Comparison of ENCODE assay signal across 1 worm cellular context in genomic region chrII:2857559-2857958, ce11.
TF ChIP-seq lines count a peak whose summit lies in the region.

No protein-coding gene starts in this region.

TF ChIP-seq in whole organism, L1 larva, 84 proteins besides CTCF, POLR2A, EP300 and RAD21 (continued from another document):
- TF ChIP-seq elt-2 (tag; optimal IDR thresholded peaks at IDR 0.05; lab: Kevin White, UChicago) (no peak), rnt-1 (tag; optimal IDR thresholded peaks at IDR 0.05; lab: Kevin White, UChicago) (peak; percentile 29), hpl-2 (GFP tag; optimal IDR thresholded peaks at IDR 0.05; lab: Kevin White, UChicago) (no peak), nhr-28 (tag; optimal IDR thresholded peaks at IDR 0.05; lab: Kevin White, UChicago) (no peak), fkh-4 (tag; optimal IDR thresholded peaks at IDR 0.05; lab: Kevin White, UChicago; ENCODE audit: borderline replicate concordance) (no peak), dpl-1 (GFP tag; optimal IDR thresholded peaks at IDR 0.05; lab: Kevin White, UChicago) (no peak), nhr-85 (tag; lab: Kevin White, UChicago) (peak; percentile 85), skn-1 (tag; optimal IDR thresholded peaks at IDR 0.05; lab: Kevin White, UChicago) (no peak), ceh-88 (GFP tag; IDR thresholded peaks at IDR 0.05; lab: Robert Waterston, UW) (no peak), tbx-2 (tag; optimal IDR thresholded peaks at IDR 0.05; lab: Kevin White, UChicago) (no peak), hlh-4 (tag; optimal IDR thresholded peaks at IDR 0.05; lab: Kevin White, UChicago) (no peak), jun-1 (tag; optimal IDR thresholded peaks at IDR 0.05; lab: Kevin White, UChicago) (no peak), nhr-47 (tag; optimal IDR thresholded peaks at IDR 0.05; lab: Kevin White, UChicago) (no peak), unc-130 (tag; optimal IDR thresholded peaks at IDR 0.05; lab: Kevin White, UChicago) (no peak), unc-98 (GFP tag; IDR thresholded peaks at IDR 0.05; lab: Robert Waterston, UW) (no peak), efl-1 (optimal IDR thresholded peaks at IDR 0.05; lab: Kevin White, UChicago) (no peak), efl-1 (GFP tag; optimal IDR thresholded peaks at IDR 0.05 in 1 of 2; lab: Kevin White, UChicago) (peak in 1 of 2 experiments; percentile 66), tlp-1 (tag; optimal IDR thresholded peaks at IDR 0.05; lab: Kevin White, UChicago) (no peak), zip-4 (GFP tag; optimal IDR thresholded peaks at IDR 0.05; lab: Kevin White, UChicago) (no peak), mdl-1 (tag; optimal IDR thresholded peaks at IDR 0.05; lab: Kevin White, UChicago) (no peak), zag-1 (tag; optimal IDR thresholded peaks at IDR 0.05; lab: Kevin White, UChicago) (no peak), ceh-82 (tag; optimal IDR thresholded peaks at IDR 0.05; lab: Kevin White, UChicago) (no peak), ama-1 (optimal IDR thresholded peaks at IDR 0.05; lab: Kevin White, UChicago) (no peak), nhr-77 (tag; optimal IDR thresholded peaks at IDR 0.05; lab: Kevin White, UChicago) (no peak), ets-5 (GFP tag; IDR thresholded peaks at IDR 0.05; lab: Robert Waterston, UW) (no peak), nhr-20 (tag; optimal IDR thresholded peaks at IDR 0.05; lab: Kevin White, UChicago) (peak; percentile 35), nhr-237 (tag; optimal IDR thresholded peaks at IDR 0.05; lab: Kevin White, UChicago) (no peak), blmp-1 (tag; optimal IDR thresholded peaks at IDR 0.05; lab: Kevin White, UChicago) (peak; percentile 79), isw-1 (GFP tag; IDR thresholded peaks at IDR 0.05; lab: Robert Waterston, UW) (no peak), egl-27 (tag; optimal IDR thresholded peaks at IDR 0.05; lab: Kevin White, UChicago) (no peak), mep-1 (tag; optimal IDR thresholded peaks at IDR 0.05; lab: Kevin White, UChicago) (no peak), unc-86 (tag; optimal IDR thresholded peaks at IDR 0.05; lab: Kevin White, UChicago) (no peak), nhr-76 (tag; optimal IDR thresholded peaks at IDR 0.05; lab: Kevin White, UChicago) (no peak), ceh-63 (GFP tag; optimal IDR thresholded peaks at IDR 0.05; lab: Kevin White, UChicago) (no peak), xbp-1 (tag; optimal IDR thresholded peaks at IDR 0.05; lab: Kevin White, UChicago) (no peak), fkh-10 (GFP tag; optimal IDR thresholded peaks at IDR 0.05; lab: Kevin White, UChicago) (no peak), mef-2 (tag; optimal IDR thresholded peaks at IDR 0.05; lab: Kevin White, UChicago) (no peak), hlh-17 (GFP tag; optimal IDR thresholded peaks at IDR 0.05; lab: Kevin White, UChicago; ENCODE audit: borderline replicate concordance) (no peak), elt-3 (tag; optimal IDR thresholded peaks at IDR 0.05; lab: Kevin White, UChicago) (peak; percentile 16 to 88 (median 73)), swsn-7 (tag; optimal IDR thresholded peaks at IDR 0.05; lab: Kevin White, UChicago) (no peak), nhr-12 (tag; optimal IDR thresholded peaks at IDR 0.05; lab: Kevin White, UChicago) (no peak), irx-1 (tag; optimal IDR thresholded peaks at IDR 0.05; lab: Kevin White, UChicago) (no peak), C04F5.9 (tag; optimal IDR thresholded peaks at IDR 0.05; lab: Kevin White, UChicago) (no peak), egl-13 (tag; optimal IDR thresholded peaks at IDR 0.05; lab: Kevin White, UChicago) (no peak), snu-23 (GFP tag; optimal IDR thresholded peaks at IDR 0.05; lab: Kevin White, UChicago) (peak; percentile 7), ceh-8 (GFP tag; optimal IDR thresholded peaks at IDR 0.05; lab: Kevin White, UChicago) (no peak)
